Worm (Caenorhabditis elegans) whole organism, midembryonic: ENCODE measurements around the gene F01G10.10.

ENCODE experiments used
- T22C8.4 ChIP-seq: fragments of 200-800 bp; sonication (Bioruptor generic); IDR thresholded peaks from 2 replicates; pipeline ENCODE4 v1.3.6; 2022; ENCODE audit warnings: missing genetic modification characterization, missing compliant biosample characterization
- cog-1 ChIP-seq: sonication (generic microtip); optimal IDR thresholded peaks from 2 replicates; lab custom pipeline; 2016; ENCODE audit warnings: missing genetic modification characterization, missing compliant biosample characterization
- flt-1 ChIP-seq: fragments of 200-800 bp; sonication (Bioruptor generic); IDR thresholded peaks from 2 replicates; pipeline ENCODE4 v1.3.6; 2022; ENCODE audit warnings: missing genetic modification characterization, missing compliant biosample characterization
- klf-2 ChIP-seq: fragments of 200-800 bp; sonication (Bioruptor generic); conservative IDR thresholded peaks from 2 replicates; pipeline ENCODE4 v1.3.6; 2022; ENCODE audit warnings: missing genetic modification reagents, missing genetic modification characterization, missing compliant biosample characterization
- med-1 ChIP-seq: sonication (generic microtip); optimal IDR thresholded peaks from 2 replicates; lab custom pipeline; 2017; ENCODE audit warnings: missing genetic modification characterization, mild to moderate bottlenecking, missing compliant biosample characterization, antibody characterized with exemption, missing genetic modification reagents; ENCODE audit not compliant: insufficient read depth
- ref-1 ChIP-seq: fragments of 200-800 bp; sonication (Bioruptor generic); conservative IDR thresholded peaks from 2 replicates; pipeline ENCODE4 v1.3.6; 2022; ENCODE audit warnings: missing genetic modification reagents, missing genetic modification characterization, missing compliant biosample characterization
- tab-1 ChIP-seq: fragments of 200-800 bp; sonication (Bioruptor generic); IDR thresholded peaks from 2 replicates; pipeline ENCODE4 v1.3.6; 2022; ENCODE audit warnings: missing genetic modification characterization, missing compliant biosample characterization
- ztf-23 ChIP-seq: fragments of 200-800 bp; sonication (Bioruptor generic); IDR thresholded peaks from 2 replicates; pipeline ENCODE4 v1.3.6; 2022; ENCODE audit warnings: missing genetic modification reagents, missing genetic modification characterization, missing compliant biosample characterization
- ztf-29 ChIP-seq: fragments of 200-800 bp; sonication (Bioruptor generic); IDR thresholded peaks from 2 replicates; pipeline ENCODE4 v1.3.6; 2022; ENCODE audit warnings: missing genetic modification reagents, missing genetic modification characterization, missing compliant biosample characterization

Gene F01G10.10

ce11 chrIV:10245666-10246210 is at the start of gene F01G10.10:
TSS of gene F01G10.10 (plus strand) at chrIV:10246160.
- TF ChIP-seq ref-1 (GFP tag; lab: Robert Waterston, UW) (no peak), ztf-29 (GFP tag; lab: Robert Waterston, UW) (no peak), med-1 (GFP tag; lab: Kevin White, UChicago) (no peak)

ce11 chrIV:10197317-10197867 is 48.6 kb upstream of the F01G10.10 start, which contains the start of gene gon-4:
TSS of gene gon-4 (plus strand) at chrIV:10197817.
- no peak for TF ChIP-seq flt-1 (GFP tag; lab: Robert Waterston, UW)
- no peak for TF ChIP-seq T22C8.4 (GFP tag; lab: Robert Waterston, UW)
- no peak for TF ChIP-seq ztf-23
- no peak for TF ChIP-seq ztf-29 (GFP tag; lab: Robert Waterston, UW)
- TF ChIP-seq ref-1 (GFP tag; lab: Robert Waterston, UW) = no peak
- TF ChIP-seq klf-2 (GFP tag; lab: Robert Waterston, UW) = no peak
- no peak for TF ChIP-seq tab-1 (GFP tag; lab: Robert Waterston, UW)
- TF ChIP-seq med-1 (GFP tag; lab: Kevin White, UChicago) = no peak
- no peak for TF ChIP-seq cog-1 (tag; lab: Kevin White, UChicago)

ce11 chrIV:10206182-10206581 is 39.8 kb upstream of the F01G10.10 start, which contains the start of gene K04D7.6:
TSS of gene K04D7.6 (minus strand) at chrIV:10206282.
- TF ChIP-seq flt-1 (GFP tag; lab: Robert Waterston, UW) = no peak
- no peak for TF ChIP-seq ztf-29 (GFP tag; lab: Robert Waterston, UW)
- TF ChIP-seq ref-1 (GFP tag; lab: Robert Waterston, UW) = no peak
- no peak for TF ChIP-seq tab-1 (GFP tag; lab: Robert Waterston, UW)

ce11 chrIV:10214811-10215210 is 31.1 kb upstream of the F01G10.10 start, which contains the start of gene abt-1:
TSS of gene abt-1 (minus strand) at chrIV:10214911.
- TF ChIP-seq ztf-23 (no peak), ref-1 (GFP tag; lab: Robert Waterston, UW) (no peak), klf-2 (GFP tag; lab: Robert Waterston, UW) (no peak), med-1 (GFP tag; lab: Kevin White, UChicago) (no peak), cog-1 (tag; lab: Kevin White, UChicago) (no peak), T22C8.4 (GFP tag; lab: Robert Waterston, UW) (no peak), tab-1 (GFP tag; lab: Robert Waterston, UW) (no peak), ztf-29 (GFP tag; lab: Robert Waterston, UW) (no peak), flt-1 (GFP tag; lab: Robert Waterston, UW) (no peak)

- no peak for TF ChIP-seq cog-1 (tag; lab: Kevin White, UChicago)
- TF ChIP-seq flt-1 (GFP tag; lab: Robert Waterston, UW) = no peak
- no peak for TF ChIP-seq tab-1 (GFP tag; lab: Robert Waterston, UW)
- no peak for TF ChIP-seq ztf-29 (GFP tag; lab: Robert Waterston, UW)
- no peak for TF ChIP-seq T22C8.4 (GFP tag; lab: Robert Waterston, UW)
- no peak for TF ChIP-seq ztf-23
- no peak for TF ChIP-seq klf-2 (GFP tag; lab: Robert Waterston, UW)
- no peak for TF ChIP-seq ref-1 (GFP tag; lab: Robert Waterston, UW)
- TF ChIP-seq med-1 (GFP tag; lab: Kevin White, UChicago) = no peak
Observed at ce11 chrIV:10215393-10215792, 30.6 kb upstream of the F01G10.10 start.

- TF ChIP-seq med-1 (GFP tag; lab: Kevin White, UChicago) = no peak
- no peak for TF ChIP-seq cog-1 (tag; lab: Kevin White, UChicago)
- TF ChIP-seq ref-1 (GFP tag; lab: Robert Waterston, UW) = no peak
- no peak for TF ChIP-seq ztf-29 (GFP tag; lab: Robert Waterston, UW)
Observed at ce11 chrIV:10216078-10216477, 29.9 kb upstream of the F01G10.10 start, which contains the start of gene col-124. TSS of gene col-124 (plus strand) at chrIV:10216451.

ce11 chrIV:10216704-10217296 is 29.2 kb upstream of the F01G10.10 start:
- TF ChIP-seq klf-2 (GFP tag; lab: Robert Waterston, UW) (no peak), flt-1 (GFP tag; lab: Robert Waterston, UW) (no peak), ref-1 (GFP tag; lab: Robert Waterston, UW) (no peak), ztf-23 (no peak), ztf-29 (GFP tag; lab: Robert Waterston, UW) (no peak), T22C8.4 (GFP tag; lab: Robert Waterston, UW) (no peak)

ce11 chrIV:10219208-10219607 is 26.8 kb upstream of the F01G10.10 start, which contains the start of gene qns-1:
TSS of gene qns-1 (minus strand) at chrIV:10219308.
- no peak for TF ChIP-seq flt-1 (GFP tag; lab: Robert Waterston, UW)
- no peak for TF ChIP-seq tab-1 (GFP tag; lab: Robert Waterston, UW)
- TF ChIP-seq med-1 (GFP tag; lab: Kevin White, UChicago) = no peak

ce11 chrIV:10221187-10221586 is 24.8 kb upstream of the F01G10.10 start, which contains the start of gene tram-1:
TSS of gene tram-1 (minus strand) at chrIV:10221287.
- TF ChIP-seq klf-2 (GFP tag; lab: Robert Waterston, UW) (no peak), ztf-23 (no peak), med-1 (GFP tag; lab: Kevin White, UChicago) (no peak), cog-1 (tag; lab: Kevin White, UChicago) (no peak), flt-1 (GFP tag; lab: Robert Waterston, UW) (no peak), tab-1 (GFP tag; lab: Robert Waterston, UW) (no peak), T22C8.4 (GFP tag; lab: Robert Waterston, UW) (no peak)
